Worm (Caenorhabditis elegans) whole organism, L2 larva: ENCODE measurements around the gene egl-4.

Experiments
- C34F6.9 ChIP-seq: fragments of 150-350 bp; optimal IDR thresholded peaks from 2 replicates; lab custom pipeline; 2014; ENCODE audit warnings: missing biosample characterization, missing genetic modification characterization
- Y55F3AM.14 ChIP-seq: fragments of 200-800 bp; sonication (Bioruptor generic); optimal IDR thresholded peaks from 2 replicates; lab custom pipeline; 2018; ENCODE audit warnings: mild to moderate bottlenecking, missing genetic modification characterization, missing compliant biosample characterization
- ZK546.5 ChIP-seq: sonication (generic microtip); optimal IDR thresholded peaks from 2 replicates; lab custom pipeline; 2017; ENCODE audit warnings: missing biosample characterization, missing genetic modification characterization
- alr-1 ChIP-seq: fragments of 150-350 bp; optimal IDR thresholded peaks from 2 replicates; lab custom pipeline; 2014; ENCODE audit warnings: missing biosample characterization, missing genetic modification characterization
- ama-1 ChIP-seq: fragments of 150-350 bp; optimal IDR thresholded peaks from 2 replicates; lab custom pipeline; 2018; ENCODE audit warnings: inconsistent platforms
- blmp-1 ChIP-seq: sonication (generic microtip); optimal IDR thresholded peaks from 2 replicates; lab custom pipeline; 2017; ENCODE audit warnings: missing genetic modification characterization, mild to moderate bottlenecking, missing compliant biosample characterization, antibody characterized with exemption, moderate library complexity; ENCODE audit not compliant: insufficient read depth
- ceh-16 ChIP-seq: fragments of 150-350 bp; optimal IDR thresholded peaks from 2 replicates; lab custom pipeline; 2014; ENCODE audit warnings: missing biosample characterization, missing genetic modification characterization
- ceh-82 ChIP-seq: fragments of 150-350 bp; optimal IDR thresholded peaks from 2 replicates; lab custom pipeline; 2014; ENCODE audit warnings: missing biosample characterization, missing genetic modification characterization
- crh-2 ChIP-seq: sonication (generic microtip); optimal IDR thresholded peaks from 2 replicates; lab custom pipeline; 2017; ENCODE audit warnings: missing biosample characterization, missing genetic modification characterization
- egl-27 ChIP-seq: sonication (generic microtip); optimal IDR thresholded peaks from 3 replicates; lab custom pipeline; 2017; ENCODE audit warnings: missing biosample characterization, missing genetic modification reagents, missing genetic modification characterization
- elt-1 ChIP-seq: fragments of 150-350 bp; optimal IDR thresholded peaks from 2 replicates; lab custom pipeline; 2014; ENCODE audit warnings: missing biosample characterization, missing genetic modification characterization
- fos-1 ChIP-seq: fragments of 150-350 bp; optimal IDR thresholded peaks from 2 replicates; lab custom pipeline; 2014; ENCODE audit warnings: missing biosample characterization, missing genetic modification characterization
- gmeb-1 ChIP-seq: fragments of 150-350 bp; optimal IDR thresholded peaks from 2 replicates; lab custom pipeline; 2014; ENCODE audit warnings: missing biosample characterization, missing genetic modification characterization
- lin-11 ChIP-seq: fragments of 150-350 bp; sonication (generic microtip); optimal IDR thresholded peaks from 2 replicates; lab custom pipeline; 2014; ENCODE audit warnings: missing biosample characterization, missing genetic modification characterization, inconsistent platforms, mixed read lengths
- lsy-2 ChIP-seq, 2 experiments: fragments of 150-350 bp in 1 of 2; sonication (generic microtip) in 1 of 2; optimal IDR thresholded peaks; 2 replicates each; lab custom pipeline; 2014 to 2017; ENCODE audit warnings: missing biosample characterization in 2 of 2, missing genetic modification characterization in 2 of 2
- nhr-10 ChIP-seq: sonication (generic microtip); optimal IDR thresholded peaks from 2 replicates; lab custom pipeline; 2017; ENCODE audit warnings: missing biosample characterization, missing genetic modification characterization
- nhr-11 ChIP-seq: fragments of 150-350 bp; optimal IDR thresholded peaks from 2 replicates; lab custom pipeline; 2014; ENCODE audit warnings: missing biosample characterization, missing genetic modification characterization
- nhr-129 ChIP-seq: fragments of 150-350 bp; optimal IDR thresholded peaks from 2 replicates; lab custom pipeline; 2014; ENCODE audit warnings: missing biosample characterization, missing genetic modification characterization
- nhr-21 ChIP-seq: fragments of 150-350 bp; optimal IDR thresholded peaks from 2 replicates; lab custom pipeline; 2014; ENCODE audit warnings: missing biosample characterization, missing genetic modification characterization
- nhr-23 ChIP-seq: fragments of 150-350 bp; optimal IDR thresholded peaks from 2 replicates; lab custom pipeline; 2014; ENCODE audit warnings: missing biosample characterization, missing genetic modification reagents, missing genetic modification characterization
- nhr-237 ChIP-seq: fragments of 150-350 bp; optimal IDR thresholded peaks from 2 replicates; lab custom pipeline; 2014; ENCODE audit warnings: missing biosample characterization, missing genetic modification characterization
- nhr-25 ChIP-seq: fragments of 150-350 bp; sonication (generic microtip); optimal IDR thresholded peaks from 3 replicates; lab custom pipeline; 2014; ENCODE audit warnings: missing biosample characterization, missing genetic modification characterization
- nhr-6 ChIP-seq: fragments of 150-350 bp; optimal IDR thresholded peaks from 2 replicates; lab custom pipeline; 2014; ENCODE audit warnings: missing biosample characterization, missing genetic modification characterization
- peb-1 ChIP-seq: fragments of 150-350 bp; optimal IDR thresholded peaks from 2 replicates; lab custom pipeline; 2014; ENCODE audit warnings: missing biosample characterization, missing genetic modification characterization
- sma-3 ChIP-seq: sonication (generic microtip); optimal IDR thresholded peaks from 2 replicates; lab custom pipeline; 2016; ENCODE audit warnings: missing genetic modification reagents, missing genetic modification characterization, missing compliant biosample characterization
- sma-9 ChIP-seq, 2 experiments: fragments of 150-350 bp in 1 of 2; sonication (generic microtip) in 1 of 2; optimal IDR thresholded peaks; 2 replicates each; lab custom pipeline; 2014 to 2016; ENCODE audit warnings: missing genetic modification characterization in 2 of 2, mild to moderate bottlenecking in 1 of 2, missing biosample characterization in 1 of 2, missing compliant biosample characterization in 1 of 2, missing genetic modification reagents in 1 of 2, moderate library complexity in 1 of 2
- snpc-4 ChIP-seq: fragments of 150-350 bp; optimal IDR thresholded peaks from 2 replicates; lab custom pipeline; 2014; ENCODE audit warnings: missing biosample characterization, missing genetic modification characterization
- zag-1 ChIP-seq: fragments of 150-350 bp; optimal IDR thresholded peaks from 2 replicates; lab custom pipeline; 2014; ENCODE audit warnings: missing biosample characterization, missing genetic modification characterization
- ztf-4 ChIP-seq: fragments of 150-350 bp; optimal IDR thresholded peaks from 2 replicates; lab custom pipeline; 2014; ENCODE audit warnings: missing biosample characterization, missing genetic modification characterization

Gene egl-4

ce11 chrIV:1860965-1861364 is 13.1 kb downstream of the egl-4 start:
- no peak for TF ChIP-seq ztf-4 (tag; lab: Kevin White, UChicago)
- no peak for TF ChIP-seq ZK546.5 (tag; lab: Kevin White, UChicago)
- TF ChIP-seq nhr-11 (tag; lab: Kevin White, UChicago): no peak
- no peak for TF ChIP-seq lsy-2 (tag; optimal IDR thresholded peaks at IDR 0.05; lab: Kevin White, UChicago)
- TF ChIP-seq gmeb-1 (tag; lab: Kevin White, UChicago): no peak
- no peak for TF ChIP-seq Y55F3AM.14
- TF ChIP-seq crh-2: no peak
- no peak for TF ChIP-seq nhr-6
- TF ChIP-seq nhr-10 (tag; lab: Kevin White, UChicago): no peak
- TF ChIP-seq nhr-129 (tag; lab: Kevin White, UChicago): no peak

ce11 chrIV:1862655-1863054 is 14.8 kb downstream of the egl-4 start:
- TF ChIP-seq gmeb-1 (tag; lab: Kevin White, UChicago) (no peak), nhr-25 (no peak), nhr-237 (tag; lab: Kevin White, UChicago) (no peak)

- TF ChIP-seq nhr-6 (no peak), snpc-4 (no peak), nhr-25 (peak; percentile 69), fos-1 (tag; lab: Kevin White, UChicago) (peak; percentile 8), egl-27 (no peak), nhr-11 (tag; lab: Kevin White, UChicago) (no peak), Y55F3AM.14 (peak; percentile 22), alr-1 (tag; lab: Kevin White, UChicago) (no peak), elt-1 (tag; lab: Kevin White, UChicago) (no peak), lin-11 (tag; lab: Kevin White, UChicago) (no peak), sma-9 (GFP tag; optimal IDR thresholded peaks at IDR 0.05; lab: Kevin White, UChicago) (peak; percentile 67), sma-9 (tag; optimal IDR thresholded peaks at IDR 0.05; lab: Kevin White, UChicago) (no peak), C34F6.9 (tag; lab: Kevin White, UChicago) (no peak), ceh-82 (tag; lab: Kevin White, UChicago) (no peak), blmp-1 (tag; lab: Kevin White, UChicago) (peak; percentile 100), nhr-21 (tag; lab: Kevin White, UChicago) (peak; percentile 36), sma-3 (GFP tag; lab: Kevin White, UChicago) (peak; percentile 40), peb-1 (tag; lab: Kevin White, UChicago) (no peak)
- TF ChIP-seq, all 48 proteins: peak for 7
Measured at ce11 chrIV:1866863-1867262, 19.0 kb downstream of the egl-4 start.

ce11 chrIV:1867915-1868619 is 20.2 kb downstream of the egl-4 start:
- TF ChIP-seq nhr-25: peak; percentile 16
- no peak for TF ChIP-seq zag-1 (tag; lab: Kevin White, UChicago)
- no peak for TF ChIP-seq sma-9 (GFP tag; optimal IDR thresholded peaks at IDR 0.05; lab: Kevin White, UChicago)
- TF ChIP-seq sma-9 (tag; optimal IDR thresholded peaks at IDR 0.05; lab: Kevin White, UChicago): no peak
- no peak for TF ChIP-seq gmeb-1 (tag; lab: Kevin White, UChicago)
- TF ChIP-seq blmp-1 (tag; lab: Kevin White, UChicago): peak; percentile 15
- TF ChIP-seq nhr-129 (tag; lab: Kevin White, UChicago): peak; percentile 0
- TF ChIP-seq, all 48 proteins: peak for 3

- TF ChIP-seq nhr-25 (peak; percentile 44), ama-1 (lab: Kevin White, UChicago) (no peak), nhr-23 (no peak)
Measured at ce11 chrIV:1868981-1869380, 21.1 kb downstream of the egl-4 start.

- peak; percentile 6 for TF ChIP-seq sma-3 (GFP tag; lab: Kevin White, UChicago)
- TF ChIP-seq ceh-16 (tag; lab: Kevin White, UChicago): no peak
- peak; percentile 21 for TF ChIP-seq nhr-21 (tag; lab: Kevin White, UChicago)
- TF ChIP-seq blmp-1 (tag; lab: Kevin White, UChicago): peak; percentile 24
Measured at ce11 chrIV:1872052-1872451, 24.2 kb downstream of the egl-4 start.
